Worm (Caenorhabditis elegans) whole organism, L1 larva: ENCODE data around the gene smc-5.

Source experiments
- Y116A8C.19 ChIP-seq: sonication (generic microtip); optimal IDR thresholded peaks from 2 replicates; lab custom pipeline; 2016; ENCODE audit warnings: missing compliant biosample characterization, missing genetic modification characterization, borderline replicate concordance
- alr-1 ChIP-seq: fragments of 200-800 bp; sonication (Bioruptor generic); optimal IDR thresholded peaks from 2 replicates; lab custom pipeline; 2018; ENCODE audit warnings: borderline replicate concordance, mild to moderate bottlenecking, missing genetic modification characterization, missing compliant biosample characterization
- blmp-1 ChIP-seq: fragments of 150-350 bp; optimal IDR thresholded peaks from 2 replicates; lab custom pipeline; 2014; ENCODE audit warnings: missing biosample characterization, missing genetic modification characterization
- ceh-63 ChIP-seq: fragments of 200-800 bp; sonication (Bioruptor generic); optimal IDR thresholded peaks from 2 replicates; lab custom pipeline; 2018; ENCODE audit warnings: mild to moderate bottlenecking, missing genetic modification characterization, missing compliant biosample characterization
- ceh-8 ChIP-seq: fragments of 200-800 bp; sonication (Bioruptor generic); optimal IDR thresholded peaks from 2 replicates; lab custom pipeline; 2018; ENCODE audit warnings: mild to moderate bottlenecking, missing genetic modification characterization, moderate library complexity, missing compliant biosample characterization
- ceh-82 ChIP-seq, 3 experiments: fragments of 150-350 bp in 1 of 3; sonication (generic microtip) in 2 of 3; optimal IDR thresholded peaks; 2 replicates each; lab custom pipeline; 2014 to 2017; ENCODE audit warnings: missing biosample characterization in 3 of 3, missing genetic modification characterization in 3 of 3
- ces-1 ChIP-seq: fragments of 150-350 bp; optimal IDR thresholded peaks from 2 replicates; lab custom pipeline; 2014; ENCODE audit warnings: missing biosample characterization, missing genetic modification reagents, missing genetic modification characterization
- dpl-1 ChIP-seq, 3 experiments: fragments of 150-350 bp in 2 of 3; sonication (generic microtip) in 1 of 3; optimal IDR thresholded peaks; 2 replicates each; lab custom pipeline; 2014 to 2017; ENCODE audit warnings: missing biosample characterization in 3 of 3, missing genetic modification characterization in 3 of 3, missing genetic modification reagents in 3 of 3
- dsc-1 ChIP-seq: sonication (generic microtip); optimal IDR thresholded peaks from 2 replicates; lab custom pipeline; 2016; ENCODE audit warnings: mild to moderate bottlenecking, missing genetic modification characterization, missing compliant biosample characterization
- efl-1 ChIP-seq, 4 experiments: fragments of 150-350 bp; optimal IDR thresholded peaks in 3 of 4; peaks in 1 of 4; 1 replicate in 1 of 4; 2 replicates in 3 of 4; lab custom pipeline; 2014; ENCODE audit warnings: missing biosample characterization in 2 of 4, missing genetic modification characterization in 2 of 4, missing genetic modification reagents in 2 of 4
- egl-27 ChIP-seq, 2 experiments: fragments of 150-350 bp in 1 of 2; sonication (generic microtip); optimal IDR thresholded peaks; 3 replicates each; lab custom pipeline; 2017 to 2018; ENCODE audit warnings: missing biosample characterization in 2 of 2, missing genetic modification characterization in 2 of 2, missing genetic modification reagents in 2 of 2
- elt-2 ChIP-seq: sonication (generic microtip); optimal IDR thresholded peaks from 2 replicates; lab custom pipeline; 2016; ENCODE audit warnings: missing genetic modification characterization, mild to moderate bottlenecking, inconsistent platforms, missing compliant biosample characterization, missing genetic modification reagents
- ets-5 ChIP-seq: fragments of 200-800 bp; sonication (Bioruptor generic); IDR thresholded peaks from 2 replicates; pipeline ENCODE4 v1.3.6; 2022; ENCODE audit warnings: missing genetic modification characterization, missing compliant biosample characterization
- fos-1 ChIP-seq: fragments of 150-350 bp; optimal IDR thresholded peaks from 2 replicates; lab custom pipeline; 2014; ENCODE audit warnings: missing biosample characterization, missing genetic modification characterization
- grh-1 ChIP-seq: fragments of 200-800 bp; sonication (Bioruptor generic); IDR thresholded peaks from 2 replicates; pipeline ENCODE4 v1.3.6; 2022; ENCODE audit warnings: missing genetic modification reagents, missing genetic modification characterization, missing compliant biosample characterization
- hlh-4 ChIP-seq: sonication (generic microtip); optimal IDR thresholded peaks from 2 replicates; lab custom pipeline; 2016; ENCODE audit warnings: mild to moderate bottlenecking, missing genetic modification characterization, missing compliant biosample characterization
- hpl-2 ChIP-seq: fragments of 150-350 bp; optimal IDR thresholded peaks from 2 replicates; lab custom pipeline; 2014; ENCODE audit warnings: missing biosample characterization, missing genetic modification reagents, missing genetic modification characterization
- isw-1 ChIP-seq: fragments of 200-800 bp; sonication (Bioruptor generic); IDR thresholded peaks from 2 replicates; pipeline ENCODE4 v1.3.6; 2022; ENCODE audit warnings: missing genetic modification characterization, missing compliant biosample characterization
- lin-35 ChIP-seq, 2 experiments: fragments of 150-350 bp; optimal IDR thresholded peaks; 2 replicates each; lab custom pipeline; 2014; ENCODE audit warnings: missing biosample characterization in 2 of 2, missing genetic modification characterization in 2 of 2, missing genetic modification reagents in 2 of 2
- lin-39 ChIP-seq: fragments of 150-350 bp; optimal IDR thresholded peaks from 2 replicates; lab custom pipeline; 2014; ENCODE audit warnings: missing biosample characterization, missing genetic modification reagents, missing genetic modification characterization
- lsy-2 ChIP-seq, 2 experiments: fragments of 150-350 bp; optimal IDR thresholded peaks; 2 replicates each; lab custom pipeline; 2014; ENCODE audit warnings: missing biosample characterization in 2 of 2, missing genetic modification characterization in 2 of 2
- mab-9 ChIP-seq: fragments of 200-800 bp; sonication (Bioruptor generic); IDR thresholded peaks from 2 replicates; pipeline ENCODE4 v1.3.6; 2022; ENCODE audit warnings: missing genetic modification reagents, missing genetic modification characterization, missing compliant biosample characterization
- mef-2 ChIP-seq: fragments of 150-350 bp; optimal IDR thresholded peaks from 2 replicates; lab custom pipeline; 2014; ENCODE audit warnings: missing biosample characterization, missing genetic modification characterization
- nhr-11 ChIP-seq: fragments of 150-350 bp; optimal IDR thresholded peaks from 2 replicates; lab custom pipeline; 2014; ENCODE audit warnings: missing biosample characterization, missing genetic modification characterization
- nhr-19 ChIP-seq: fragments of 200-800 bp; sonication (Bioruptor generic); conservative IDR thresholded peaks from 2 replicates; pipeline ENCODE4 v1.3.6; 2022; ENCODE audit warnings: missing genetic modification characterization, missing compliant biosample characterization
- nhr-237 ChIP-seq: fragments of 150-350 bp; optimal IDR thresholded peaks from 2 replicates; lab custom pipeline; 2014; ENCODE audit warnings: missing biosample characterization, missing genetic modification characterization
- nhr-28 ChIP-seq: fragments of 150-350 bp; optimal IDR thresholded peaks from 2 replicates; lab custom pipeline; 2014; ENCODE audit warnings: missing biosample characterization, missing genetic modification characterization
- nhr-47 ChIP-seq: sonication (generic microtip); optimal IDR thresholded peaks from 2 replicates; lab custom pipeline; 2016; ENCODE audit warnings: mild to moderate bottlenecking, missing genetic modification characterization, moderate library complexity, missing compliant biosample characterization
- nhr-76 ChIP-seq: sonication (generic microtip); optimal IDR thresholded peaks from 2 replicates; lab custom pipeline; 2017; ENCODE audit warnings: missing biosample characterization, missing genetic modification characterization
- nhr-84 ChIP-seq: sonication (generic microtip); optimal IDR thresholded peaks from 2 replicates; lab custom pipeline; 2017; ENCODE audit warnings: missing biosample characterization, missing genetic modification characterization
- pax-3 ChIP-seq: fragments of 200-800 bp; sonication (Bioruptor generic); optimal IDR thresholded peaks from 2 replicates; lab custom pipeline; 2018; ENCODE audit warnings: mild to moderate bottlenecking, missing genetic modification characterization, moderate library complexity, missing compliant biosample characterization
- pqm-1 ChIP-seq: sonication (generic microtip); optimal IDR thresholded peaks from 3 replicates; lab custom pipeline; 2017; ENCODE audit warnings: missing biosample characterization, missing genetic modification characterization
- rnt-1 ChIP-seq: sonication (generic microtip); optimal IDR thresholded peaks from 2 replicates; lab custom pipeline; 2016; ENCODE audit warnings: mild to moderate bottlenecking, missing genetic modification characterization, moderate library complexity, missing compliant biosample characterization
- snpc-4 ChIP-seq: fragments of 150-350 bp; optimal IDR thresholded peaks from 2 replicates; lab custom pipeline; 2014; ENCODE audit warnings: missing biosample characterization, missing genetic modification characterization
- sptf-1 ChIP-seq: fragments of 150-350 bp; optimal IDR thresholded peaks from 2 replicates; lab custom pipeline; 2014; ENCODE audit warnings: missing biosample characterization, missing genetic modification characterization
- sup-37 ChIP-seq: fragments of 200-800 bp; sonication (Bioruptor generic); optimal IDR thresholded peaks from 2 replicates; lab custom pipeline; 2018; ENCODE audit warnings: mild to moderate bottlenecking, missing genetic modification characterization, missing compliant biosample characterization
- swsn-7 ChIP-seq: sonication (generic microtip); optimal IDR thresholded peaks from 2 replicates; lab custom pipeline; 2016; ENCODE audit warnings: missing genetic modification characterization, missing compliant biosample characterization
- unc-30 ChIP-seq: sonication (generic microtip); optimal IDR thresholded peaks from 2 replicates; lab custom pipeline; 2017; ENCODE audit warnings: missing biosample characterization, missing genetic modification characterization
- unc-62 ChIP-seq: fragments of 150-350 bp; optimal IDR thresholded peaks from 2 replicates; lab custom pipeline; 2014; ENCODE audit warnings: missing biosample characterization, missing genetic modification reagents, missing genetic modification characterization
- unc-98 ChIP-seq: fragments of 200-800 bp; sonication (Bioruptor generic); IDR thresholded peaks from 2 replicates; pipeline ENCODE4 v1.3.6; 2022; ENCODE audit warnings: missing genetic modification characterization, missing compliant biosample characterization
- vab-15 ChIP-seq: sonication (generic microtip); optimal IDR thresholded peaks from 2 replicates; lab custom pipeline; 2017; ENCODE audit warnings: missing genotype, mild to moderate bottlenecking, missing genetic modification characterization, missing compliant biosample characterization
- xbp-1 ChIP-seq: sonication (generic microtip); optimal IDR thresholded peaks from 2 replicates; lab custom pipeline; 2016; ENCODE audit warnings: missing genetic modification characterization, missing compliant biosample characterization
- zip-4 ChIP-seq: fragments of 200-800 bp; sonication (Bioruptor generic); optimal IDR thresholded peaks from 2 replicates; lab custom pipeline; 2018; ENCODE audit warnings: mild to moderate bottlenecking, missing genetic modification characterization, moderate library complexity, missing compliant biosample characterization
- ztf-11 ChIP-seq, 2 experiments: sonication (generic microtip); optimal IDR thresholded peaks; 2 replicates each; lab custom pipeline; 2016 to 2017; ENCODE audit warnings: missing genetic modification characterization in 2 of 2, missing biosample characterization in 1 of 2, missing compliant biosample characterization in 1 of 2

Gene smc-5

ce11 chrII:5032669-5033068 is 29.3 kb upstream of the smc-5 start (continued):
- no peak for TF ChIP-seq sptf-1 (tag; lab: Kevin White, UChicago)
- peak in 2 of 3 experiments; percentile 33 to 45 for TF ChIP-seq dpl-1 (GFP tag; optimal IDR thresholded peaks at IDR 0.05; lab: Kevin White, UChicago)
- TF ChIP-seq fos-1 (tag; lab: Kevin White, UChicago) = peak; percentile 55
- TF ChIP-seq vab-15 (tag; lab: Kevin White, UChicago) = peak; percentile 34
- TF ChIP-seq nhr-47 (tag; lab: Kevin White, UChicago) = peak; percentile 74
- TF ChIP-seq pax-3 (tag; lab: Kevin White, UChicago) = no peak
- TF ChIP-seq nhr-76 (tag; lab: Kevin White, UChicago) = no peak
- no peak for TF ChIP-seq unc-62 (GFP tag; lab: Kevin White, UChicago)
- no peak for TF ChIP-seq sup-37
- no peak for TF ChIP-seq blmp-1 (tag; lab: Kevin White, UChicago)
- TF ChIP-seq elt-2 = peak; percentile 60
- TF ChIP-seq unc-30 = no peak
- no peak for TF ChIP-seq alr-1 (tag; lab: Kevin White, UChicago)
- TF ChIP-seq nhr-237 (tag; lab: Kevin White, UChicago) = no peak
- TF ChIP-seq nhr-28 (tag; lab: Kevin White, UChicago) = no peak
- TF ChIP-seq lsy-2 (tag; optimal IDR thresholded peaks at IDR 0.05; lab: Kevin White, UChicago) = peak; percentile 50 to 73
- no peak for TF ChIP-seq hpl-2 (GFP tag; lab: Kevin White, UChicago)
- peak; percentile 66 for TF ChIP-seq dsc-1
- no peak for TF ChIP-seq mab-9 (GFP tag; lab: Robert Waterston, UW)
- TF ChIP-seq ets-5 = no peak
- TF ChIP-seq Y116A8C.19 (tag; lab: Kevin White, UChicago) = no peak
- no peak for TF ChIP-seq ceh-63 (GFP tag; lab: Kevin White, UChicago)
- TF ChIP-seq pqm-1 = no peak
- TF ChIP-seq lin-35 (GFP tag; optimal IDR thresholded peaks at IDR 0.05; lab: Kevin White, UChicago) = peak; percentile 49 to 71
- no peak for TF ChIP-seq hlh-4 (tag; lab: Kevin White, UChicago)
- peak; percentile 70 for TF ChIP-seq nhr-19
- no peak for TF ChIP-seq nhr-84 (tag; lab: Kevin White, UChicago)
- TF ChIP-seq ceh-8 (GFP tag; lab: Kevin White, UChicago) = no peak
- peak; percentile 60 for TF ChIP-seq swsn-7 (tag; lab: Kevin White, UChicago)
- TF ChIP-seq snpc-4 (tag; lab: Kevin White, UChicago) = no peak
- no peak for TF ChIP-seq unc-98

ce11 chrII:5033935-5034334 is 28.0 kb upstream of the smc-5 start, which contains the start of gene F33G12.3:
TSS of gene F33G12.3 (minus strand) at chrII:5034035.
- no peak for TF ChIP-seq mef-2
- TF ChIP-seq ztf-11 (tag; optimal IDR thresholded peaks at IDR 0.05; lab: Kevin White, UChicago) = no peak
- TF ChIP-seq lin-39 (tag; lab: Kevin White, UChicago) = no peak
- TF ChIP-seq isw-1 (GFP tag; lab: Robert Waterston, UW) = no peak
- TF ChIP-seq fos-1 (tag; lab: Kevin White, UChicago) = no peak
- no peak for TF ChIP-seq unc-30
- TF ChIP-seq elt-2 = no peak
- TF ChIP-seq ceh-82 (tag; optimal IDR thresholded peaks at IDR 0.05; lab: Kevin White, UChicago) = no peak
- no peak for TF ChIP-seq nhr-11 (tag; lab: Kevin White, UChicago)
- no peak for TF ChIP-seq egl-27 (tag; optimal IDR thresholded peaks at IDR 0.05; lab: Kevin White, UChicago)
- TF ChIP-seq nhr-84 (tag; lab: Kevin White, UChicago) = no peak
- TF ChIP-seq grh-1 (GFP tag; lab: Robert Waterston, UW) = no peak
- no peak for TF ChIP-seq xbp-1 (tag; lab: Kevin White, UChicago)
- TF ChIP-seq vab-15 (tag; lab: Kevin White, UChicago) = no peak
- no peak for TF ChIP-seq ces-1 (GFP tag; lab: Kevin White, UChicago)
- TF ChIP-seq zip-4 (GFP tag; lab: Kevin White, UChicago) = no peak
- no peak for TF ChIP-seq efl-1 (optimal IDR thresholded peaks at IDR 0.05; lab: Kevin White, UChicago)
- TF ChIP-seq efl-1 (GFP tag; optimal IDR thresholded peaks at IDR 0.05 in 1 of 2; lab: Kevin White, UChicago) = no peak
- TF ChIP-seq rnt-1 (tag; lab: Kevin White, UChicago) = no peak
- TF ChIP-seq, all 84 proteins: peak for 0
